Fruit fly (Drosophila melanogaster): ENCODE measurements around the gene CG32085.

Gene CG32085

DNA sequence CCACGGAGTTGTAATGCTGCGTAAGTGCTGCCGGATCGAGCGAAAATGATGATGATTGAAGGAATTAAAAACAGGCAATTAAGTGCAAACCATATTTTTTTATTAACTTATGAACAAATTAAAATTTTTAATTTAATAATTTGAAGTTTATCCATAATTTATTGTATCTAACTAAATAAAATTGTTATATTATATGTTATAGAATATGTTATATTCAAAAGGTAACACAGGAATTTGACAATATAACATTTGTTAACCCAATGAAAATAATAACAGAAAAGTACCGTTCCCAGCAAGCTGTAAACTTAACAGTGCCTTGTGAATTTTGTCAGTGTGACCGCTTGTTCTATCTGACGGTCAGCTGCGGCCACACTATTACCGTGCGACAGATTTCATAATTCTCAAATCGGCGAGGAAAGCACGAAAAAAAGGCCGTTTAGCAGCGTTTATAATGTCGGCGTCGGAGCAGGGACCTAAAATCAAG lies 28.5 kb upstream of the CG32085 start, which contains the start of the genes Ccdc56 and mtTFB1 (continued):
- TF ChIP-seq CG5245 (GFP tag; optimal IDR thresholded peaks at IDR 0.05) (no peak), row (GFP tag; IDR thresholded peaks at IDR 0.05) (0 out of 3 replicates have a peak, but pooled peaks have one; percentile 7), ranshi (GFP tag; IDR thresholded peaks at IDR 0.05) (no peak), CG14965 (GFP tag; optimal IDR thresholded peaks at IDR 0.05; ENCODE audit: borderline replicate concordance) (no peak), nerfin-2 (GFP tag; IDR thresholded peaks at IDR 0.05; ENCODE audit: partially characterized antibody) (no peak), bab2 (GFP tag; optimal IDR thresholded peaks at IDR 0.05) (no peak), CG7928 (GFP tag; optimal IDR thresholded peaks at IDR 0.05) (peak; percentile 3), exex (tag; optimal IDR thresholded peaks at IDR 0.05) (no peak), Dll (GFP tag; IDR thresholded peaks at IDR 0.05; ENCODE audit: partially characterized antibody) (no peak), sug (tag; optimal IDR thresholded peaks at IDR 0.05) (no peak), Ets65A (GFP tag) (peak; percentile 23), Dad (GFP tag; optimal IDR thresholded peaks at IDR 0.05) (no peak), kay (GFP tag; optimal IDR thresholded peaks at IDR 0.05) (peak; percentile 61), sima (GFP tag; optimal IDR thresholded peaks at IDR 0.05) (no peak), ewg (GFP tag; optimal IDR thresholded peaks at IDR 0.05) (peak; percentile 76), prd (optimal IDR thresholded peaks at IDR 0.05) (no peak), prd (GFP tag; IDR thresholded peaks at IDR 0.05) (no peak), ap (GFP tag; IDR thresholded peaks at IDR 0.05) (no peak), CG7987 (GFP tag; optimal IDR thresholded peaks at IDR 0.05) (no peak), maf-S (GFP tag; optimal IDR thresholded peaks at IDR 0.05) (no peak), zfh1 (GFP tag; IDR thresholded peaks at IDR 0.05) (no peak), CG2199 (GFP tag; IDR thresholded peaks at IDR 0.05) (no peak), dysf (GFP tag; IDR thresholded peaks at IDR 0.05) (no peak), Drgx (GFP tag; IDR thresholded peaks at IDR 0.05) (no peak), CG5180 (GFP tag; optimal IDR thresholded peaks at IDR 0.05) (no peak), CG31441 (GFP tag; IDR thresholded peaks at IDR 0.05) (no peak), hkb (optimal IDR thresholded peaks at IDR 0.05) (no peak), hkb (GFP tag; IDR thresholded peaks at IDR 0.05) (0 out of 2 replicates have a peak, but pooled peaks have one; percentile 6), CG17829 (tag; optimal IDR thresholded peaks at IDR 0.05) (peak; percentile 17), Lpt (GFP tag; optimal IDR thresholded peaks at IDR 0.05) (no peak), zen2 (GFP tag; IDR thresholded peaks at IDR 0.05; ENCODE audit: partially characterized antibody) (no peak), pb (GFP tag; optimal IDR thresholded peaks at IDR 0.05) (no peak), MESR4 (GFP tag; optimal IDR thresholded peaks at IDR 0.05) (peak; percentile 64), CG6689 (GFP tag; IDR thresholded peaks at IDR 0.05) (no peak), Meics (GFP tag; optimal IDR thresholded peaks at IDR 0.05) (no peak), CG12104 (GFP tag; optimal IDR thresholded peaks at IDR 0.05) (no peak), Stat92E (GFP tag; optimal IDR thresholded peaks at IDR 0.05) (no peak), emc (GFP tag; optimal IDR thresholded peaks at IDR 0.05) (no peak), CG13775 (GFP tag; optimal IDR thresholded peaks at IDR 0.05) (no peak), CG31365 (tag; optimal IDR thresholded peaks at IDR 0.05) (no peak), NFAT (GFP tag; IDR thresholded peaks at IDR 0.05) (no peak), esg (GFP tag; conservative IDR thresholded peaks at IDR 0.05) (no peak), H2.0 (GFP tag; IDR thresholded peaks at IDR 0.05) (no peak), CG32767 (GFP tag; IDR thresholded peaks at IDR 0.05) (no peak), Atf-2 (GFP tag; optimal IDR thresholded peaks at IDR 0.05) (no peak), Ets97D (GFP tag; optimal IDR thresholded peaks at IDR 0.05) (peak; percentile 56), caup (GFP tag; optimal IDR thresholded peaks at IDR 0.05; ENCODE audit: severe bottlenecking) (no peak), CG17328 (GFP tag; IDR thresholded peaks at IDR 0.05) (no peak), NfI (GFP tag; optimal IDR thresholded peaks at IDR 0.05) (no peak), Mad (GFP tag; optimal IDR thresholded peaks at IDR 0.05) (no peak), Spps (tag; optimal IDR thresholded peaks at IDR 0.05) (no peak), HLHmδ (GFP tag; optimal IDR thresholded peaks at IDR 0.05) (no peak)

Measured in whole organism, embryonic.